Worm (Caenorhabditis elegans): ENCODE data around the gene F38B2.3.

Gene F38B2.3

ce11 chrX:11286246-11286645 is at the start of gene F38B2.3:
F38B2.3 (minus strand) TSS chrX:11286346.
- TF ChIP-seq hlh-8 (tag; optimal IDR thresholded peaks at IDR 0.05) (no peak), ceh-24 (tag; optimal IDR thresholded peaks at IDR 0.05) (no peak), odd-2 (tag; optimal IDR thresholded peaks at IDR 0.05) (no peak), ceh-6 (GFP tag; optimal IDR thresholded peaks at IDR 0.05) (no peak), ttx-3 (tag; optimal IDR thresholded peaks at IDR 0.05) (no peak), mec-3 (tag; optimal IDR thresholded peaks at IDR 0.05; ENCODE audit: borderline replicate concordance) (no peak), pha-4 (tag; optimal IDR thresholded peaks at IDR 0.05) (no peak), dmd-4 (tag; optimal IDR thresholded peaks at IDR 0.05; ENCODE audit: borderline replicate concordance) (no peak), madf-2 (tag; optimal IDR thresholded peaks at IDR 0.05) (no peak), T23F11.4 (GFP tag; optimal IDR thresholded peaks at IDR 0.05) (no peak), unc-86 (tag; optimal IDR thresholded peaks at IDR 0.05) (no peak), ztf-16 (tag; optimal IDR thresholded peaks at IDR 0.05) (no peak), pat-9 (tag; optimal IDR thresholded peaks at IDR 0.05) (no peak), gmeb-2 (tag; optimal IDR thresholded peaks at IDR 0.05) (no peak), hlh-6 (tag; optimal IDR thresholded peaks at IDR 0.05) (no peak), rnt-1 (tag; optimal IDR thresholded peaks at IDR 0.05) (no peak), nhr-232 (tag; optimal IDR thresholded peaks at IDR 0.05) (no peak)

- TF ChIP-seq Y22D7AL.16 (tag; optimal IDR thresholded peaks at IDR 0.05) (no peak), pha-4 (tag; optimal IDR thresholded peaks at IDR 0.05) (no peak), nfya-1 (tag; optimal IDR thresholded peaks at IDR 0.05) (no peak), hlh-15 (tag; optimal IDR thresholded peaks at IDR 0.05) (no peak), ceh-9 (tag; optimal IDR thresholded peaks at IDR 0.05) (no peak), unc-55 (GFP tag; optimal IDR thresholded peaks at IDR 0.05) (no peak), lim-6 (tag; optimal IDR thresholded peaks at IDR 0.05) (no peak), pha-2 (tag; optimal IDR thresholded peaks at IDR 0.05) (no peak), tbx-2 (tag; optimal IDR thresholded peaks at IDR 0.05) (no peak), C08G9.2 (tag; optimal IDR thresholded peaks at IDR 0.05) (no peak), pax-1 (tag; optimal IDR thresholded peaks at IDR 0.05) (no peak), pat-9 (tag; optimal IDR thresholded peaks at IDR 0.05) (no peak), hlh-6 (tag; optimal IDR thresholded peaks at IDR 0.05) (no peak), unc-86 (tag; optimal IDR thresholded peaks at IDR 0.05) (no peak), mec-3 (tag; optimal IDR thresholded peaks at IDR 0.05; ENCODE audit: borderline replicate concordance) (no peak)
Observed at ce11 chrX:11329424-11329823, 43.3 kb upstream of the F38B2.3 start, which contains the start of gene npr-9. npr-9 (plus strand) TSS chrX:11329724.

ce11 chrX:11328710-11329109 is 42.6 kb upstream of the F38B2.3 start:
- TF ChIP-seq unc-42 (tag; optimal IDR thresholded peaks at IDR 0.05) (peak; percentile 87), fkh-10 (GFP tag; optimal IDR thresholded peaks at IDR 0.05) (no peak)

ce11 chrX:11326827-11327226 is 40.7 kb upstream of the F38B2.3 start, which contains the start of gene ZK455.5:
ZK455.5 (minus strand) TSS chrX:11326927.
- TF ChIP-seq npax-4 (tag; optimal IDR thresholded peaks at IDR 0.05), result no peak
- TF ChIP-seq ahr-1 (tag; optimal IDR thresholded peaks at IDR 0.05), result no peak
- no peak for TF ChIP-seq K09A11.1 (tag; optimal IDR thresholded peaks at IDR 0.05; ENCODE audit: insufficient read depth)
- no peak for TF ChIP-seq hlh-8 (tag; optimal IDR thresholded peaks at IDR 0.05)
- no peak for TF ChIP-seq T23F11.4 (GFP tag; optimal IDR thresholded peaks at IDR 0.05)
- no peak for TF ChIP-seq sox-2 (GFP tag; IDR thresholded peaks at IDR 0.05)
- TF ChIP-seq ceh-30 (tag; optimal IDR thresholded peaks at IDR 0.05), result no peak
- no peak for TF ChIP-seq ceh-48 (tag; optimal IDR thresholded peaks at IDR 0.05)
- TF ChIP-seq ceh-6 (GFP tag; optimal IDR thresholded peaks at IDR 0.05), result no peak
- TF ChIP-seq ceh-14 (tag; optimal IDR thresholded peaks at IDR 0.05), result no peak
- no peak for TF ChIP-seq unc-42 (tag; optimal IDR thresholded peaks at IDR 0.05)
- TF ChIP-seq ceh-18 (tag; optimal IDR thresholded peaks at IDR 0.05), result no peak
- TF ChIP-seq rnt-1 (tag; optimal IDR thresholded peaks at IDR 0.05), result no peak
- TF ChIP-seq ceh-24 (tag; optimal IDR thresholded peaks at IDR 0.05), result no peak
- TF ChIP-seq ceh-34 (tag; optimal IDR thresholded peaks at IDR 0.05), result no peak
- no peak for TF ChIP-seq fkh-6 (tag; optimal IDR thresholded peaks at IDR 0.05)
- no peak for TF ChIP-seq unc-86 (tag; optimal IDR thresholded peaks at IDR 0.05)
- no peak for TF ChIP-seq F13H6.1 (tag; optimal IDR thresholded peaks at IDR 0.05)
- TF ChIP-seq pqm-1 (tag; optimal IDR thresholded peaks at IDR 0.05), result no peak

All from whole organism, late embryonic.